Fruit fly (Drosophila melanogaster) whole organism, embryonic: ENCODE results near the gene Ntf-2.

Experiments used
- Asciz ChIP-seq: fragments of 200-800 bp; sonication (Bioruptor generic); optimal IDR thresholded peaks from 2 replicates; lab custom pipeline; 2017; ENCODE audit warnings: missing biosample characterization, mild to moderate bottlenecking, missing genetic modification characterization, missing genetic modification reagents
- C15 ChIP-seq: fragments of 200-800 bp; sonication (Bioruptor generic); IDR thresholded peaks from 3 replicates; pipeline ENCODE4 v1.3.6; 2022; ENCODE audit warnings: missing biosample characterization, missing genetic modification characterization
- CG10543 ChIP-seq: fragments of 200-800 bp; sonication (Bioruptor generic); optimal IDR thresholded peaks from 3 replicates; lab custom pipeline; 2017; ENCODE audit warnings: missing biosample characterization, mild to moderate bottlenecking, missing genetic modification characterization, moderate library complexity
- CG10979 ChIP-seq: fragments of 200-800 bp; sonication (Bioruptor generic); optimal IDR thresholded peaks from 2 replicates; lab custom pipeline; 2018; ENCODE audit warnings: missing biosample characterization, mild to moderate bottlenecking, missing genetic modification characterization, moderate library complexity
- CG11085 ChIP-seq: fragments of 200-800 bp; sonication (Bioruptor generic); IDR thresholded peaks from 2 replicates; pipeline ENCODE4 v1.3.6; 2022; ENCODE audit warnings: missing biosample characterization, missing genetic modification characterization
- CG11247 ChIP-seq: fragments of 200-800 bp; sonication (Bioruptor generic); IDR thresholded peaks from 2 replicates; pipeline ENCODE4 v1.3.6; 2022; ENCODE audit warnings: missing biosample characterization, missing genetic modification characterization
- CG12071 ChIP-seq: fragments of 200-800 bp; sonication (Bioruptor generic); optimal IDR thresholded peaks from 3 replicates; lab custom pipeline; 2018; ENCODE audit warnings: missing biosample characterization, mild to moderate bottlenecking, missing genetic modification characterization
- CG12769 ChIP-seq: fragments of 200-800 bp; sonication (Bioruptor generic); optimal IDR thresholded peaks from 2 replicates; lab custom pipeline; 2019; ENCODE audit warnings: missing biosample characterization, mild to moderate bottlenecking, missing genetic modification characterization, moderate library complexity
- CG15601 ChIP-seq: fragments of 200-800 bp; sonication (Bioruptor generic); optimal IDR thresholded peaks from 3 replicates; lab custom pipeline; 2019; ENCODE audit warnings: missing biosample characterization, mild to moderate bottlenecking, missing genetic modification characterization, moderate library complexity
- CG16813 ChIP-seq: fragments of 200-800 bp; sonication (Bioruptor generic); IDR thresholded peaks from 3 replicates; pipeline ENCODE4 v1.3.6; 2022; ENCODE audit warnings: missing biosample characterization, missing genetic modification characterization; ENCODE audit not compliant: partially characterized antibody
- CG18764 ChIP-seq: fragments of 200-800 bp; sonication (Bioruptor generic); optimal IDR thresholded peaks from 3 replicates; lab custom pipeline; 2016; ENCODE audit warnings: missing biosample characterization, missing genetic modification characterization
- CG2199 ChIP-seq: fragments of 200-800 bp; sonication (Bioruptor generic); IDR thresholded peaks from 3 replicates; pipeline ENCODE4 v1.3.6; 2022; ENCODE audit warnings: missing biosample characterization, missing genetic modification characterization
- CG3281 ChIP-seq: fragments of 200-800 bp; sonication (Bioruptor generic); optimal IDR thresholded peaks from 3 replicates; lab custom pipeline; 2017; ENCODE audit warnings: missing biosample characterization, mild to moderate bottlenecking, missing genetic modification characterization
- CG33213 ChIP-seq: fragments of 200-800 bp; sonication (Bioruptor generic); optimal IDR thresholded peaks from 3 replicates; lab custom pipeline; 2016; ENCODE audit warnings: missing biosample characterization, missing genetic modification characterization
- CG4360 ChIP-seq: fragments of 200-800 bp; sonication (Bioruptor generic); IDR thresholded peaks from 2 replicates; pipeline ENCODE4 v1.3.6; 2022; ENCODE audit warnings: missing biosample characterization, missing genetic modification characterization
- CG4730 ChIP-seq: fragments of 200-800 bp; sonication (Bioruptor generic); IDR thresholded peaks from 2 replicates; pipeline ENCODE4 v1.3.6; 2022; ENCODE audit warnings: missing biosample characterization, missing genetic modification characterization
- CoRest ChIP-seq: fragments of 200-800 bp; sonication (Bioruptor generic); optimal IDR thresholded peaks from 3 replicates; lab custom pipeline; 2018; ENCODE audit warnings: missing biosample characterization, mild to moderate bottlenecking, missing genetic modification characterization, moderate library complexity
- Dip2 ChIP-seq: fragments of 200-800 bp; sonication (Bioruptor generic); IDR thresholded peaks from 2 replicates; pipeline ENCODE4 v1.3.6; 2022; ENCODE audit warnings: missing biosample characterization, missing genetic modification characterization
- Doc3 ChIP-seq: fragments of 200-800 bp; sonication (Bioruptor generic); IDR thresholded peaks from 3 replicates; pipeline ENCODE4 v1.3.6; 2022; ENCODE audit warnings: missing biosample characterization, missing genetic modification characterization; ENCODE audit not compliant: partially characterized antibody
- Drgx ChIP-seq: fragments of 200-800 bp; sonication (Bioruptor generic); IDR thresholded peaks from 2 replicates; pipeline ENCODE4 v1.3.6; 2022; ENCODE audit warnings: missing biosample characterization, missing genetic modification characterization
- Hsf ChIP-seq: fragments of 200-800 bp; sonication (Bioruptor generic); optimal IDR thresholded peaks from 3 replicates; lab custom pipeline; 2016; ENCODE audit warnings: missing biosample characterization, missing genetic modification characterization
- Jarid2 ChIP-seq: fragments of 200-800 bp; sonication (Bioruptor generic); optimal IDR thresholded peaks from 3 replicates; lab custom pipeline; 2017; ENCODE audit warnings: mild to moderate bottlenecking, missing biosample characterization, missing genetic modification reagents, missing genetic modification characterization
- MTF-1 ChIP-seq: fragments of 200-800 bp; sonication (Bioruptor generic); optimal IDR thresholded peaks from 2 replicates; lab custom pipeline; 2018; ENCODE audit warnings: missing biosample characterization, mild to moderate bottlenecking, missing genetic modification characterization, borderline replicate concordance
- Opbp ChIP-seq: fragments of 200-800 bp; sonication (Bioruptor generic); IDR thresholded peaks from 3 replicates; pipeline ENCODE4 v1.3.6; 2022; ENCODE audit warnings: missing biosample characterization, missing genetic modification characterization; ENCODE audit not compliant: partially characterized antibody
- az2 ChIP-seq: fragments of 200-800 bp; sonication (Bioruptor generic); optimal IDR thresholded peaks from 3 replicates; lab custom pipeline; 2016; ENCODE audit warnings: missing biosample characterization, missing genetic modification characterization
- cato ChIP-seq: fragments of 200-800 bp; sonication (Bioruptor generic); optimal IDR thresholded peaks from 2 replicates; lab custom pipeline; 2016; ENCODE audit warnings: missing biosample characterization, missing genetic modification characterization, borderline replicate concordance
- crol ChIP-seq: fragments of 200-800 bp; sonication (Bioruptor generic); IDR thresholded peaks from 2 replicates; pipeline ENCODE4 v1.3.6; 2022; ENCODE audit warnings: missing biosample characterization, missing genetic modification characterization
- disco-r ChIP-seq: fragments of 200-800 bp; sonication (Bioruptor generic); optimal IDR thresholded peaks from 2 replicates; lab custom pipeline; 2016; ENCODE audit warnings: missing biosample characterization, missing genetic modification characterization
- dmrt99B ChIP-seq: fragments of 200-800 bp; sonication (Bioruptor generic); optimal IDR thresholded peaks from 2 replicates; lab custom pipeline; 2018; ENCODE audit warnings: missing biosample characterization, mild to moderate bottlenecking, missing genetic modification characterization, moderate library complexity
- emc ChIP-seq: fragments of 200-800 bp; sonication (Bioruptor generic); optimal IDR thresholded peaks from 2 replicates; lab custom pipeline; 2016; ENCODE audit warnings: missing biosample characterization, missing genetic modification characterization
- eyg ChIP-seq: fragments of 200-800 bp; sonication (Bioruptor generic); optimal IDR thresholded peaks from 3 replicates; lab custom pipeline; 2016; ENCODE audit warnings: missing biosample characterization, missing genetic modification characterization
- ham ChIP-seq: fragments of 200-800 bp; sonication (Bioruptor generic); IDR thresholded peaks from 2 replicates; pipeline ENCODE4 v1.3.6; 2022; ENCODE audit warnings: missing biosample characterization, missing genetic modification characterization
- jigr1 ChIP-seq: fragments of 200-800 bp; sonication (Bioruptor generic); IDR thresholded peaks from 3 replicates; pipeline ENCODE4 v1.3.6; 2022; ENCODE audit warnings: missing biosample characterization, missing genetic modification characterization
- klu ChIP-seq: fragments of 200-800 bp; sonication (Bioruptor generic); IDR thresholded peaks from 2 replicates; pipeline ENCODE4 v1.3.6; 2022; ENCODE audit warnings: missing biosample characterization, missing genetic modification characterization
- kni ChIP-seq: fragments of 200-800 bp; sonication (Bioruptor generic); optimal IDR thresholded peaks from 3 replicates; lab custom pipeline; 2017; ENCODE audit warnings: mild to moderate bottlenecking, missing biosample characterization, missing genetic modification reagents, missing genetic modification characterization
- mam ChIP-seq: fragments of 200-800 bp; sonication (Bioruptor generic); optimal IDR thresholded peaks from 3 replicates; lab custom pipeline; 2016; ENCODE audit warnings: missing biosample characterization, missing genetic modification characterization
- nerfin-2 ChIP-seq: fragments of 200-800 bp; sonication (Bioruptor generic); IDR thresholded peaks from 2 replicates; pipeline ENCODE4 v1.3.6; 2022; ENCODE audit warnings: missing biosample characterization, missing genetic modification characterization; ENCODE audit not compliant: partially characterized antibody
- nom ChIP-seq: fragments of 200-800 bp; sonication (Bioruptor generic); optimal IDR thresholded peaks from 2 replicates; lab custom pipeline; 2017; ENCODE audit warnings: missing biosample characterization, missing genetic modification characterization, mild to moderate bottlenecking, moderate library complexity, missing genetic modification reagents
- oc ChIP-seq: fragments of 200-800 bp; sonication (Bioruptor generic); optimal IDR thresholded peaks from 2 replicates; lab custom pipeline; 2018; ENCODE audit warnings: missing biosample characterization, mild to moderate bottlenecking, missing genetic modification characterization, moderate library complexity
- org-1 ChIP-seq: fragments of 200-800 bp; sonication (Bioruptor generic); optimal IDR thresholded peaks from 2 replicates; lab custom pipeline; 2017; ENCODE audit warnings: missing biosample characterization, missing genetic modification characterization
- pb ChIP-seq: fragments of 200-800 bp; sonication (Bioruptor generic); optimal IDR thresholded peaks from 3 replicates; lab custom pipeline; 2016; ENCODE audit warnings: missing biosample characterization, missing genetic modification characterization
- peb ChIP-seq: fragments of 200-800 bp; sonication (Bioruptor generic); IDR thresholded peaks from 2 replicates; pipeline ENCODE4 v1.3.6; 2022; ENCODE audit warnings: missing biosample characterization, missing genetic modification characterization
- pho ChIP-seq: fragments of 200-800 bp; sonication (Bioruptor generic); optimal IDR thresholded peaks from 2 replicates; lab custom pipeline; 2016; ENCODE audit warnings: missing biosample characterization, missing genetic modification characterization
- repo ChIP-seq: fragments of 200-800 bp; sonication (Bioruptor generic); optimal IDR thresholded peaks from 2 replicates; lab custom pipeline; 2016; ENCODE audit warnings: missing biosample characterization, missing genetic modification characterization
- schlank ChIP-seq: fragments of 200-800 bp; sonication (Bioruptor generic); optimal IDR thresholded peaks from 2 replicates; lab custom pipeline; 2018; ENCODE audit warnings: missing biosample characterization, mild to moderate bottlenecking, missing genetic modification characterization
- sim ChIP-seq: fragments of 200-800 bp; sonication (Bioruptor generic); IDR thresholded peaks from 2 replicates; pipeline ENCODE4 v1.3.6; 2022; ENCODE audit warnings: missing biosample characterization, missing genetic modification characterization
- sima ChIP-seq: fragments of 200-800 bp; sonication (Bioruptor generic); optimal IDR thresholded peaks from 2 replicates; lab custom pipeline; 2016; ENCODE audit warnings: missing biosample characterization, missing genetic modification characterization
- tgo ChIP-seq: fragments of 200-800 bp; sonication (Bioruptor generic); IDR thresholded peaks from 3 replicates; pipeline ENCODE4 v1.3.6; 2022; ENCODE audit warnings: missing biosample characterization, missing genetic modification characterization
- twi ChIP-seq: fragments of 200-800 bp; optimal IDR thresholded peaks from 2 replicates; lab custom pipeline; 2019; ENCODE audit warnings: missing biosample characterization, mild to moderate bottlenecking, missing genetic modification characterization, moderate library complexity
- zfh1 ChIP-seq: fragments of 200-800 bp; sonication (Bioruptor generic); IDR thresholded peaks from 3 replicates; pipeline ENCODE4 v1.3.6; 2022; ENCODE audit warnings: missing biosample characterization, missing genetic modification characterization

Gene Ntf-2

DNA sequence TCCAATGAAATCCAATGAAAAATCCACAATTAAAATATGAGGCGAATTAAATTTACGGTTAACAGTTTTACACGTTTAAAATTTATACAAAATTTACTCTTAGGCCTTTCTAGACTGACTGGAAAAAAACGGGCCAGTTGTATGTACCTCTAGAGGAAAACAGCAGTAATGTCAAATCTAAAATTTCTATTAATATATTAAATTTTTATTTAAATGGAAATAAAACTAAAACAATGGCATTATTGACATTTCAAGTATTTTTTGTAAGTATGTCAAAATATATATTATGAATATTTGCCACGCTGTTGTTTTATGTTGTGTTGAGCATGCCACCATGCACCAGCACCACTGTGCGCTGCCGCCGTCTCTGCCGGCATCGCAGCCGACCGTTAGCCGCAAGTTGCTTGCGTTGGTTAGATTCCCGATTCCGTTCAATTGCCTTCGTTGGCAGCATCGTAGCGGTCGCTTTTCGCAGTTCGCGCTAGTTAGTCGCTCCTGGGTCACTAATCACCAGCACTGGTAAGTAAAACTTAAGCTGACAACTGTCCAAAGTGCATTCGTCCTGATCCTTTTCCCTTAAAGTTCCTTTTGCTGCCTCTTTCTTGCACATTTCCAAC, 9.7 kb downstream of the Ntf-2 start, which contains the start of gene Cbs (continued):
- TF ChIP-seq peb (GFP tag; lab: Robert Waterston, UW) (no peak), Opbp (GFP tag; lab: Robert Waterston, UW) (no peak), zfh1 (peak; percentile 66; the same call in 1 of the 3 replicates), nerfin-2 (no peak), jigr1 (GFP tag; lab: Robert Waterston, UW) (no peak), disco-r (no peak), CG10979 (tag; lab: Kevin White, UChicago) (peak; percentile 48), Jarid2 (GFP tag; lab: Kevin White, UChicago) (no peak), CoRest (peak; percentile 74), C15 (GFP tag; lab: Robert Waterston, UW) (no peak), CG4730 (peak; percentile 46; the same call in 1 of the 2 replicates), emc (no peak), CG3281 (GFP tag; lab: Kevin White, UChicago) (peak; percentile 75), repo (GFP tag; lab: Kevin White, UChicago) (no peak), schlank (no peak), CG33213 (GFP tag; lab: Kevin White, UChicago) (no peak), CG11247 (peak; percentile 38; the same call in 1 of the 2 replicates), crol (GFP tag; lab: Robert Waterston, UW) (no peak), MTF-1 (peak; percentile 12), dmrt99B (tag; lab: Kevin White, UChicago) (peak; percentile 79), CG15601 (tag; lab: Kevin White, UChicago) (peak; percentile 52), eyg (GFP tag; lab: Kevin White, UChicago) (no peak), az2 (GFP tag; lab: Kevin White, UChicago) (peak; percentile 56), CG11085 (GFP tag; lab: Robert Waterston, UW) (0 out of 2 replicates have a peak, but pooled peaks have one; percentile 40), cato (peak; percentile 30), sima (no peak), CG2199 (GFP tag; lab: Robert Waterston, UW) (no peak), twi (tag; lab: Kevin White, UChicago) (no peak), pho (no peak), mam (GFP tag; lab: Kevin White, UChicago) (peak; percentile 11), klu (no peak), Hsf (GFP tag; lab: Kevin White, UChicago) (no peak), sim (GFP tag; lab: Robert Waterston, UW) (0 out of 2 replicates have a peak, but pooled peaks have one; percentile 52), CG12769 (peak; percentile 54), CG10543 (GFP tag; lab: Kevin White, UChicago) (peak; percentile 54), kni (no peak), CG12071 (GFP tag; lab: Kevin White, UChicago) (no peak), CG16813 (no peak), Dip2 (no peak), nom (no peak), ham (no peak), Asciz (GFP tag; lab: Kevin White, UChicago) (peak; percentile 35), CG18764 (GFP tag; lab: Kevin White, UChicago) (no peak), org-1 (peak; percentile 48), oc (tag; lab: Kevin White, UChicago) (no peak), CG4360 (GFP tag; lab: Robert Waterston, UW) (no peak; the same call in 1 of the 2 replicates), Drgx (GFP tag; lab: Robert Waterston, UW) (peak; percentile 56), Doc3 (GFP tag; lab: Robert Waterston, UW) (no peak), tgo (GFP tag; lab: Robert Waterston, UW) (peak; percentile 48; the same call in 2 of the 3 replicates), pb (GFP tag; lab: Kevin White, UChicago) (no peak)
